Worm (Caenorhabditis elegans) whole organism, young adult: ENCODE data around the gene set-9.

Source experiments
- B0261.1 ChIP-seq: sonication (generic microtip); optimal IDR thresholded peaks from 2 replicates; lab custom pipeline; 2016; ENCODE audit warnings: mild to moderate bottlenecking, missing genetic modification characterization, moderate library complexity, missing compliant biosample characterization
- B0336.3 ChIP-seq: fragments of 200-800 bp; sonication (Bioruptor generic); IDR thresholded peaks from 2 replicates; pipeline ENCODE4 v1.3.6; 2022; ENCODE audit warnings: missing genetic modification characterization, missing compliant biosample characterization
- C17E4.6 ChIP-seq: fragments of 200-800 bp; sonication (Bioruptor generic); IDR thresholded peaks from 2 replicates; pipeline ENCODE4 v1.3.6; 2022; ENCODE audit warnings: missing genetic modification reagents, missing genetic modification characterization, missing compliant biosample characterization
- F10E7.11 ChIP-seq: sonication (generic microtip); optimal IDR thresholded peaks from 2 replicates; lab custom pipeline; 2017; ENCODE audit warnings: mild to moderate bottlenecking, missing genetic modification characterization, moderate library complexity, missing compliant biosample characterization
- F22D6.2 ChIP-seq: sonication (generic microtip); optimal IDR thresholded peaks from 2 replicates; lab custom pipeline; 2016; ENCODE audit warnings: mild to moderate bottlenecking, missing genetic modification characterization, missing compliant biosample characterization
- F33H1.4 ChIP-seq: fragments of 200-800 bp; sonication (Bioruptor generic); IDR thresholded peaks from 2 replicates; pipeline ENCODE4 v1.3.6; 2022; ENCODE audit warnings: missing genetic modification reagents, missing genetic modification characterization, missing compliant biosample characterization
- F39B2.1 ChIP-seq: fragments of 200-800 bp; sonication (Bioruptor generic); IDR thresholded peaks from 2 replicates; pipeline ENCODE4 v1.3.6; 2022; ENCODE audit warnings: missing genetic modification reagents, missing genetic modification characterization, missing compliant biosample characterization
- F52B5.7 ChIP-seq: sonication (generic microtip); optimal IDR thresholded peaks from 2 replicates; lab custom pipeline; 2016; ENCODE audit warnings: mild to moderate bottlenecking, missing genetic modification characterization, missing compliant biosample characterization
- Y56A3A.18 ChIP-seq: fragments of 200-800 bp; sonication (Bioruptor generic); IDR thresholded peaks from 2 replicates; pipeline ENCODE4 v1.3.6; 2022; ENCODE audit warnings: missing genetic modification reagents, missing genetic modification characterization, missing compliant biosample characterization
- Y67H2A.10 ChIP-seq: fragments of 200-800 bp; sonication (Bioruptor generic); conservative IDR thresholded peaks from 2 replicates; pipeline ENCODE4 v1.3.6; 2022; ENCODE audit warnings: missing genetic modification reagents, missing genetic modification characterization, missing compliant biosample characterization
- Y79H2A.3 ChIP-seq: fragments of 200-800 bp; sonication (Bioruptor generic); conservative IDR thresholded peaks from 2 replicates; pipeline ENCODE4 v1.3.6; 2022; ENCODE audit warnings: missing genetic modification reagents, missing genetic modification characterization, missing compliant biosample characterization
- aptf-2 ChIP-seq: fragments of 200-800 bp; sonication (Bioruptor generic); conservative IDR thresholded peaks from 2 replicates; pipeline ENCODE4 v1.3.6; 2022; ENCODE audit warnings: missing genetic modification reagents, missing genetic modification characterization, missing compliant biosample characterization
- aptf-3 ChIP-seq: fragments of 200-800 bp; sonication (Bioruptor generic); IDR thresholded peaks from 2 replicates; pipeline ENCODE4 v1.3.6; 2022; ENCODE audit warnings: missing genetic modification characterization, missing compliant biosample characterization
- atf-7 ChIP-seq: sonication (generic microtip); optimal IDR thresholded peaks from 2 replicates; lab custom pipeline; 2017; ENCODE audit warnings: mild to moderate bottlenecking, missing genetic modification characterization, missing compliant biosample characterization
- athp-1 ChIP-seq: sonication (generic microtip); optimal IDR thresholded peaks from 2 replicates; lab custom pipeline; 2017; ENCODE audit warnings: mild to moderate bottlenecking, missing genetic modification characterization, missing compliant biosample characterization
- attf-6 ChIP-seq: fragments of 200-800 bp; sonication (Bioruptor generic); IDR thresholded peaks from 2 replicates; pipeline ENCODE4 v1.3.6; 2022; ENCODE audit warnings: missing genetic modification reagents, missing genetic modification characterization, missing compliant biosample characterization
- cebp-1 ChIP-seq, 2 experiments: fragments of 200-800 bp in 1 of 2; sonication (Bioruptor generic) in 1 of 2; sonication (generic microtip) in 1 of 2; IDR thresholded peaks in 1 of 2; optimal IDR thresholded peaks in 1 of 2; 2 replicates each; pipeline versions ENCODE4 v1.3.6 to Lab custom; 2017 to 2022; ENCODE audit warnings: missing compliant biosample characterization in 2 of 2, missing genetic modification characterization in 2 of 2, mild to moderate bottlenecking in 1 of 2, missing genetic modification reagents in 1 of 2, moderate library complexity in 1 of 2
- cebp-2 ChIP-seq: fragments of 200-800 bp; sonication (Bioruptor generic); IDR thresholded peaks from 2 replicates; pipeline ENCODE4 v1.3.6; 2022; ENCODE audit warnings: missing genetic modification characterization, missing compliant biosample characterization
- ceh-100 ChIP-seq: fragments of 200-800 bp; sonication (Bioruptor generic); IDR thresholded peaks from 2 replicates; pipeline ENCODE4 v1.3.6; 2022; ENCODE audit warnings: missing genetic modification reagents, missing genetic modification characterization, missing compliant biosample characterization
- ceh-79 ChIP-seq: sonication (generic microtip); optimal IDR thresholded peaks from 2 replicates; lab custom pipeline; 2017; ENCODE audit warnings: mild to moderate bottlenecking, missing genetic modification characterization, missing compliant biosample characterization
- ceh-91 ChIP-seq: fragments of 200-800 bp; sonication (Bioruptor generic); IDR thresholded peaks from 2 replicates; pipeline ENCODE4 v1.3.6; 2022; ENCODE audit warnings: missing genetic modification reagents, missing genetic modification characterization, missing compliant biosample characterization
- chd-7 ChIP-seq: sonication (generic microtip); optimal IDR thresholded peaks from 2 replicates; lab custom pipeline; 2016; ENCODE audit warnings: mild to moderate bottlenecking, missing genetic modification characterization, moderate library complexity, missing compliant biosample characterization
- efl-1 ChIP-seq: fragments of 150-350 bp; optimal IDR thresholded peaks from 2 replicates; lab custom pipeline; 2014; ENCODE audit warnings: missing biosample characterization, missing genetic modification reagents, missing genetic modification characterization
- egl-18 ChIP-seq: fragments of 200-800 bp; sonication (Bioruptor generic); IDR thresholded peaks from 2 replicates; pipeline ENCODE4 v1.3.6; 2022; ENCODE audit warnings: missing genetic modification reagents, missing genetic modification characterization, missing compliant biosample characterization
- egrh-3 ChIP-seq: fragments of 200-800 bp; sonication (Bioruptor generic); IDR thresholded peaks from 2 replicates; pipeline ENCODE4 v1.3.6; 2022; ENCODE audit warnings: missing genetic modification reagents, missing genetic modification characterization, missing compliant biosample characterization
- ekl-4 ChIP-seq: fragments of 200-800 bp; sonication (Bioruptor generic); IDR thresholded peaks from 2 replicates; pipeline ENCODE4 v1.3.6; 2022; ENCODE audit warnings: missing genetic modification reagents, missing genetic modification characterization, missing compliant biosample characterization
- ets-4 ChIP-seq: fragments of 200-800 bp; sonication (Bioruptor generic); optimal IDR thresholded peaks from 2 replicates; lab custom pipeline; 2018; ENCODE audit warnings: mild to moderate bottlenecking, missing genetic modification characterization, missing compliant biosample characterization
- him-1 ChIP-seq: sonication (generic microtip); optimal IDR thresholded peaks from 2 replicates; lab custom pipeline; 2016; ENCODE audit warnings: missing genotype, missing genetic modification reagents, missing genetic modification characterization, missing compliant biosample characterization
- hlh-26 ChIP-seq: fragments of 200-800 bp; sonication (Bioruptor generic); conservative IDR thresholded peaks from 2 replicates; pipeline ENCODE4 v1.3.6; 2022; ENCODE audit warnings: missing genetic modification reagents, missing genetic modification characterization, missing compliant biosample characterization
- hsf-1 ChIP-seq: fragments of 200-800 bp; sonication (Bioruptor generic); IDR thresholded peaks from 2 replicates; pipeline ENCODE4 v1.3.6; 2022; ENCODE audit warnings: missing genetic modification reagents, missing genetic modification characterization, missing compliant biosample characterization
- madf-10 ChIP-seq: sonication (generic microtip); optimal IDR thresholded peaks from 2 replicates; lab custom pipeline; 2016; ENCODE audit warnings: mild to moderate bottlenecking, missing genetic modification characterization, missing compliant biosample characterization
- madf-6 ChIP-seq: fragments of 200-800 bp; sonication (Bioruptor generic); IDR thresholded peaks from 2 replicates; pipeline ENCODE4 v1.3.6; 2022; ENCODE audit warnings: missing genetic modification reagents, missing genetic modification characterization, missing compliant biosample characterization
- mcd-1 ChIP-seq: fragments of 200-800 bp; sonication (Bioruptor generic); IDR thresholded peaks from 2 replicates; pipeline ENCODE4 v1.3.6; 2022; ENCODE audit warnings: missing genetic modification reagents, missing genetic modification characterization, missing compliant biosample characterization
- mel-28 ChIP-seq: sonication (generic microtip); optimal IDR thresholded peaks from 2 replicates; lab custom pipeline; 2016; ENCODE audit warnings: borderline replicate concordance, mild to moderate bottlenecking, missing genetic modification characterization, missing compliant biosample characterization
- mxl-1 ChIP-seq: sonication (generic microtip); optimal IDR thresholded peaks from 2 replicates; lab custom pipeline; 2016; ENCODE audit warnings: missing genetic modification characterization, missing compliant biosample characterization
- nfya-2 ChIP-seq: fragments of 200-800 bp; sonication (Bioruptor generic); IDR thresholded peaks from 2 replicates; pipeline ENCODE4 v1.3.6; 2022; ENCODE audit warnings: missing genetic modification reagents, missing genetic modification characterization, missing compliant biosample characterization
- nhr-120 ChIP-seq: fragments of 200-800 bp; sonication (Bioruptor generic); IDR thresholded peaks from 2 replicates; pipeline ENCODE4 v1.3.6; 2022; ENCODE audit warnings: missing genetic modification characterization, missing compliant biosample characterization
- nhr-179 ChIP-seq: sonication (generic microtip); optimal IDR thresholded peaks from 2 replicates; lab custom pipeline; 2016; ENCODE audit warnings: mild to moderate bottlenecking, missing genetic modification characterization, missing compliant biosample characterization
- nhr-80 ChIP-seq: sonication (generic microtip); optimal IDR thresholded peaks from 2 replicates; lab custom pipeline; 2016; ENCODE audit warnings: missing genetic modification characterization, missing compliant biosample characterization
- rcor-1 ChIP-seq: fragments of 200-800 bp; sonication (Bioruptor generic); IDR thresholded peaks from 2 replicates; pipeline ENCODE4 v1.3.6; 2022; ENCODE audit warnings: missing genetic modification reagents, missing genetic modification characterization, missing compliant biosample characterization
- rec-8 ChIP-seq, 2 experiments: sonication (generic microtip); optimal IDR thresholded peaks; 2 replicates each; lab custom pipeline; 2016; ENCODE audit warnings: mild to moderate bottlenecking in 2 of 2, missing genetic modification characterization in 2 of 2, missing genetic modification reagents in 2 of 2, missing genotype in 2 of 2, missing biosample characterization in 1 of 2, missing compliant biosample characterization in 1 of 2, moderate library complexity in 1 of 2
- tbp1 ChIP-seq: fragments of 200-800 bp; sonication (Bioruptor generic); optimal IDR thresholded peaks from 2 replicates; lab custom pipeline; 2018; ENCODE audit warnings: mild to moderate bottlenecking, missing genetic modification characterization, missing compliant biosample characterization
- tlf-1 ChIP-seq: fragments of 200-800 bp; sonication (Bioruptor generic); optimal IDR thresholded peaks from 2 replicates; lab custom pipeline; 2018; ENCODE audit warnings: mild to moderate bottlenecking, missing genetic modification characterization, missing compliant biosample characterization
- ztf-22 ChIP-seq: fragments of 200-800 bp; sonication (Bioruptor generic); optimal IDR thresholded peaks from 2 replicates; lab custom pipeline; 2018; ENCODE audit warnings: mild to moderate bottlenecking, missing genetic modification characterization, moderate library complexity, missing compliant biosample characterization
- ztf-25 ChIP-seq: fragments of 200-800 bp; sonication (Bioruptor generic); IDR thresholded peaks from 2 replicates; pipeline ENCODE4 v1.3.6; 2022; ENCODE audit warnings: missing genetic modification reagents, missing genetic modification characterization, missing compliant biosample characterization
- ztf-3 ChIP-seq: fragments of 200-800 bp; sonication (Bioruptor generic); optimal IDR thresholded peaks from 2 replicates; lab custom pipeline; 2018; ENCODE audit warnings: mild to moderate bottlenecking, missing genetic modification characterization, missing compliant biosample characterization
- ztf-6 ChIP-seq: fragments of 200-800 bp; sonication (Bioruptor generic); IDR thresholded peaks from 2 replicates; pipeline ENCODE4 v1.3.6; 2022; ENCODE audit warnings: missing genetic modification reagents, missing genetic modification characterization, missing compliant biosample characterization

Gene set-9

ce11 chrIV:4316813-4317408 lies 9.2 kb downstream of the set-9 start, which contains the start of gene Y24D9B.1 (continued):
- no peak for TF ChIP-seq rcor-1 (GFP tag; lab: Robert Waterston, UW)
- TF ChIP-seq Y79H2A.3, result no peak
- TF ChIP-seq mxl-1 (tag; lab: Kevin White, UChicago), result no peak
- no peak for TF ChIP-seq hlh-26 (GFP tag; lab: Robert Waterston, UW)
- TF ChIP-seq Y67H2A.10 (GFP tag; lab: Robert Waterston, UW), result no peak
- no peak for TF ChIP-seq C17E4.6 (GFP tag; lab: Robert Waterston, UW)
- no peak for TF ChIP-seq B0261.1
- no peak for TF ChIP-seq F52B5.7
- TF ChIP-seq athp-1 (tag; lab: Kevin White, UChicago), result no peak
- TF ChIP-seq cebp-2 (GFP tag; lab: Robert Waterston, UW), result no peak
- no peak for TF ChIP-seq tlf-1 (GFP tag; lab: Kevin White, UChicago)
- TF ChIP-seq ztf-25, result no peak
- 0 out of 2 replicates have a peak, but pooled peaks have one; percentile 36 for TF ChIP-seq hsf-1 (GFP tag; lab: Robert Waterston, UW)
- peak; percentile 65 for TF ChIP-seq attf-6
- TF ChIP-seq F39B2.1 (GFP tag; lab: Robert Waterston, UW), result 0 out of 2 replicates have a peak, but pooled peaks have one; percentile 10
- no peak for TF ChIP-seq him-1 (tag; lab: Kevin White, UChicago)
- TF ChIP-seq madf-6 (GFP tag; lab: Robert Waterston, UW), result peak; percentile 40; the same call in 1 of the 2 replicates
- TF ChIP-seq F22D6.2 (tag; lab: Kevin White, UChicago), result no peak
- TF ChIP-seq Y56A3A.18 (GFP tag; lab: Robert Waterston, UW), result no peak
- TF ChIP-seq atf-7 (tag; lab: Kevin White, UChicago), result no peak
- no peak for TF ChIP-seq ceh-79 (tag; lab: Kevin White, UChicago)
- TF ChIP-seq mel-28 (tag; lab: Kevin White, UChicago), result no peak
- no peak for TF ChIP-seq ceh-100 (GFP tag; lab: Robert Waterston, UW)
- TF ChIP-seq F10E7.11 (tag; lab: Kevin White, UChicago), result no peak
- peak; percentile 47; the same call in 1 of the 2 replicates for TF ChIP-seq ekl-4
- TF ChIP-seq egl-18, result no peak
- no peak for TF ChIP-seq nhr-120 (GFP tag; lab: Robert Waterston, UW)
- TF ChIP-seq egrh-3 (GFP tag; lab: Robert Waterston, UW), result no peak
- no peak for TF ChIP-seq nhr-179
- no peak for TF ChIP-seq cebp-1 (GFP tag; IDR thresholded peaks at IDR 0.05; lab: Robert Waterston, UW)
- TF ChIP-seq cebp-1 (tag; optimal IDR thresholded peaks at IDR 0.05; lab: Kevin White, UChicago), result no peak
- no peak for TF ChIP-seq chd-7
- peak; percentile 5; the same call in 1 of the 2 replicates for TF ChIP-seq F33H1.4 (GFP tag; lab: Robert Waterston, UW)
- no peak for TF ChIP-seq ztf-6 (GFP tag; lab: Robert Waterston, UW)
- TF ChIP-seq mcd-1 (GFP tag; lab: Robert Waterston, UW), result no peak
- no peak for TF ChIP-seq aptf-3 (GFP tag; lab: Robert Waterston, UW)
- TF ChIP-seq aptf-2 (GFP tag; lab: Robert Waterston, UW), result no peak
- no peak for TF ChIP-seq ztf-3 (GFP tag; lab: Kevin White, UChicago)
- TF ChIP-seq nhr-80, result no peak
- no peak for TF ChIP-seq rec-8 (tag; optimal IDR thresholded peaks at IDR 0.05; lab: Kevin White, UChicago)
- no peak for TF ChIP-seq ztf-22 (GFP tag; lab: Kevin White, UChicago)
- no peak for TF ChIP-seq efl-1
- 0 out of 2 replicates have a peak, but pooled peaks have one; percentile 9 for TF ChIP-seq B0336.3
- TF ChIP-seq tbp1 (GFP tag; lab: Kevin White, UChicago), result no peak
- TF ChIP-seq madf-10 (tag; lab: Kevin White, UChicago), result no peak
- TF ChIP-seq ets-4 (GFP tag; lab: Kevin White, UChicago), result no peak
- TF ChIP-seq nfya-2 (GFP tag; lab: Robert Waterston, UW), result peak; percentile 63; the same call in 1 of the 2 replicates
- no peak for TF ChIP-seq ceh-91 (GFP tag; lab: Robert Waterston, UW)
- TF ChIP-seq, all 124 proteins: peak for 17
